Worm (Caenorhabditis elegans): ENCODE measurements around the gene T10G3.8.

- no peak for TF ChIP-seq fos-1 (tag; optimal IDR thresholded peaks at IDR 0.05)
- no peak for TF ChIP-seq nhr-237 (tag; optimal IDR thresholded peaks at IDR 0.05)
- no peak for TF ChIP-seq nhr-11 (tag; optimal IDR thresholded peaks at IDR 0.05)
- TF ChIP-seq ceh-90 (tag; optimal IDR thresholded peaks at IDR 0.05): no peak
- TF ChIP-seq blmp-1 (tag; optimal IDR thresholded peaks at IDR 0.05): no peak
- TF ChIP-seq C34B4.2 (tag; optimal IDR thresholded peaks at IDR 0.05): no peak
- no peak for TF ChIP-seq nhr-77 (tag; optimal IDR thresholded peaks at IDR 0.05)
- no peak for TF ChIP-seq tbx-2 (tag; optimal IDR thresholded peaks at IDR 0.05)
- TF ChIP-seq rnt-1 (tag; optimal IDR thresholded peaks at IDR 0.05): no peak
- no peak for TF ChIP-seq sptf-1 (tag; optimal IDR thresholded peaks at IDR 0.05)
- TF ChIP-seq nhr-76 (tag; optimal IDR thresholded peaks at IDR 0.05): no peak
- no peak for TF ChIP-seq ama-1 (optimal IDR thresholded peaks at IDR 0.05)
Observed at ce11 chrV:13441661-13442060, 34.6 kb downstream of the T10G3.8 start, which contains the start of gene col-162.
